Worm (Caenorhabditis elegans) whole organism, young adult: Measurements from ENCODE around the gene epg-9.

ENCODE experiments used
- T26A5.8 ChIP-seq: sonication (generic microtip); optimal IDR thresholded peaks from 2 replicates; lab custom pipeline; 2016; ENCODE audit warnings: missing genetic modification characterization, missing compliant biosample characterization
- athp-1 ChIP-seq: sonication (generic microtip); optimal IDR thresholded peaks from 2 replicates; lab custom pipeline; 2017; ENCODE audit warnings: mild to moderate bottlenecking, missing genetic modification characterization, missing compliant biosample characterization
- bed-2 ChIP-seq: fragments of 200-800 bp; sonication (Bioruptor generic); IDR thresholded peaks from 2 replicates; pipeline ENCODE4 v1.3.6; 2022; ENCODE audit warnings: missing genetic modification reagents, missing genetic modification characterization, missing compliant biosample characterization
- mel-28 ChIP-seq: sonication (generic microtip); optimal IDR thresholded peaks from 2 replicates; lab custom pipeline; 2016; ENCODE audit warnings: borderline replicate concordance, mild to moderate bottlenecking, missing genetic modification characterization, missing compliant biosample characterization
- pha-4 ChIP-seq: fragments of 150-350 bp; sonication (generic microtip); optimal IDR thresholded peaks from 2 replicates; lab custom pipeline; 2014; ENCODE audit warnings: missing biosample characterization, missing genetic modification reagents, missing genetic modification characterization
- sea-2 ChIP-seq: fragments of 200-800 bp; sonication (Bioruptor generic); IDR thresholded peaks from 2 replicates; pipeline ENCODE4 v1.3.6; 2022; ENCODE audit warnings: missing genetic modification characterization, missing compliant biosample characterization
- snpc-1.3 ChIP-seq: sonication (generic microtip); optimal IDR thresholded peaks from 2 replicates; lab custom pipeline; 2017; ENCODE audit warnings: missing genetic modification characterization, mild to moderate bottlenecking, missing compliant biosample characterization, antibody characterized with exemption, moderate library complexity, missing genotype, missing genetic modification reagents; ENCODE audit not compliant: insufficient read depth
- tbx-9 ChIP-seq: sonication (generic microtip); optimal IDR thresholded peaks from 2 replicates; lab custom pipeline; 2016; ENCODE audit warnings: borderline replicate concordance, missing genetic modification characterization, inconsistent platforms, missing compliant biosample characterization
- unc-62 ChIP-seq: fragments of 150-350 bp; optimal IDR thresholded peaks from 2 replicates; lab custom pipeline; 2014; ENCODE audit warnings: missing biosample characterization, missing genetic modification reagents, missing genetic modification characterization

DNA sequence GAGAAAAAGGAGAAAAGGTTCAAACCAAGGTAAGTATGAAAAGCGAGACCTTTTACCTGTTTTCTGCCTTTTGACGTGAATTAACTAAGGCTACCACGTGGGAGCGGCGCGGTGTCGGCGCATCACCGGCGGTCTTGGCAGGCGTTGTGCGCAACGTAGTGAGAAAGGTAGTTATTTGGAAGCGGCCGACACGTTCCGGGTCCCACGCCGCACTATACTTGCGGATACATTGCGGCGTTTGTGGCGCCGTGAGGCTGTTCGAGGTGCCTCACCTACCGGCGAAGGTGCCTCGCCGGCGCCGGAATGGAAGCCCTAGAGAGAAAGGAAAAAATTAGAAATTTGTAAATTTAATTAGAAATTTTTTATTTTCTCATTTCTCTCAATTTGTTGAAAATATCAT is 48.1 kb upstream of the epg-9 start:
- TF ChIP-seq T26A5.8 (no peak), bed-2 (GFP tag; lab: Robert Waterston, UW) (no peak), unc-62 (no peak), mel-28 (tag; lab: Kevin White, UChicago) (no peak), tbx-9 (no peak), athp-1 (no peak), pha-4 (tag; lab: Kevin White, UChicago) (no peak), snpc-1.3 (tag; lab: Kevin White, UChicago) (no peak), sea-2 (GFP tag; lab: Robert Waterston, UW) (no peak)
